Worm (Caenorhabditis elegans) whole organism, mixed stage, embryonic: ENCODE measurements around the gene F13H10.9.
A peak's percentile ranks its signal among the peaks of the same experiment; 100 is the strongest.

Source experiments
- M03D4.4 ChIP-seq: sonication (generic microtip); optimal IDR thresholded peaks from 2 replicates; lab custom pipeline; 2017; ENCODE audit warnings: mild to moderate bottlenecking, missing genetic modification characterization, missing compliant biosample characterization
- bed-3 ChIP-seq: fragments of 200-800 bp; sonication (Bioruptor generic); optimal IDR thresholded peaks from 3 replicates; lab custom pipeline; 2018; ENCODE audit warnings: mild to moderate bottlenecking, missing genetic modification characterization, moderate library complexity, missing compliant biosample characterization
- ceh-39 ChIP-seq: fragments of 150-350 bp; optimal IDR thresholded peaks from 2 replicates; lab custom pipeline; 2014; ENCODE audit warnings: missing biosample characterization, missing genetic modification characterization
- ceh-43 ChIP-seq: fragments of 200-800 bp; sonication (Bioruptor generic); optimal IDR thresholded peaks from 2 replicates; lab custom pipeline; 2018; ENCODE audit warnings: mild to moderate bottlenecking, missing genetic modification characterization, moderate library complexity, missing compliant biosample characterization
- ces-1 ChIP-seq: fragments of 150-350 bp; optimal IDR thresholded peaks from 2 replicates; lab custom pipeline; 2014; ENCODE audit warnings: missing biosample characterization, missing genetic modification reagents, missing genetic modification characterization
- cnd-1 ChIP-seq: fragments of 200-800 bp; sonication (Bioruptor generic); optimal IDR thresholded peaks from 2 replicates; lab custom pipeline; 2018; ENCODE audit warnings: mild to moderate bottlenecking, missing genetic modification characterization, missing compliant biosample characterization
- drap-1 ChIP-seq: fragments of 200-800 bp; sonication (Bioruptor generic); optimal IDR thresholded peaks from 3 replicates; lab custom pipeline; 2018; ENCODE audit warnings: mild to moderate bottlenecking, missing genetic modification characterization, missing compliant biosample characterization
- elt-3 ChIP-seq: fragments of 150-350 bp; optimal IDR thresholded peaks from 2 replicates; lab custom pipeline; 2014; ENCODE audit warnings: missing biosample characterization, missing genetic modification characterization
- ham-2 ChIP-seq: fragments of 200-800 bp; sonication (Bioruptor generic); optimal IDR thresholded peaks from 2 replicates; lab custom pipeline; 2018; ENCODE audit warnings: mild to moderate bottlenecking, missing genetic modification characterization, missing compliant biosample characterization
- hlh-1 ChIP-seq: fragments of 150-350 bp; optimal IDR thresholded peaks from 2 replicates; lab custom pipeline; 2014; ENCODE audit warnings: missing biosample characterization, missing genetic modification reagents, missing genetic modification characterization
- lin-13 ChIP-seq: fragments of 150-350 bp; optimal IDR thresholded peaks from 2 replicates; lab custom pipeline; 2014; ENCODE audit warnings: missing biosample characterization, missing genetic modification characterization
- lin-32 ChIP-seq: fragments of 200-800 bp; sonication (Bioruptor generic); optimal IDR thresholded peaks from 2 replicates; lab custom pipeline; 2018; ENCODE audit warnings: mild to moderate bottlenecking, missing genetic modification characterization, missing compliant biosample characterization
- mab-5 ChIP-seq: fragments of 150-350 bp; optimal IDR thresholded peaks from 2 replicates; lab custom pipeline; 2014; ENCODE audit warnings: missing biosample characterization, missing genetic modification characterization
- nhr-2 ChIP-seq: fragments of 150-350 bp; optimal IDR thresholded peaks from 2 replicates; lab custom pipeline; 2014; ENCODE audit warnings: missing biosample characterization, missing genetic modification characterization
- nhr-237 ChIP-seq: fragments of 150-350 bp; optimal IDR thresholded peaks from 2 replicates; lab custom pipeline; 2014; ENCODE audit warnings: missing biosample characterization, missing genetic modification characterization
- nhr-28 ChIP-seq: fragments of 150-350 bp; optimal IDR thresholded peaks from 2 replicates; lab custom pipeline; 2014; ENCODE audit warnings: missing biosample characterization, missing genetic modification characterization
- nhr-76 ChIP-seq: sonication (generic microtip); optimal IDR thresholded peaks from 2 replicates; lab custom pipeline; 2017; ENCODE audit warnings: missing biosample characterization, missing genetic modification characterization
- pha-4 ChIP-seq: fragments of 150-350 bp; optimal IDR thresholded peaks from 2 replicates; lab custom pipeline; 2018; ENCODE audit warnings: missing biosample characterization, missing genetic modification reagents, missing genetic modification characterization
- snpc-4 ChIP-seq: fragments of 150-350 bp; optimal IDR thresholded peaks from 2 replicates; lab custom pipeline; 2014; ENCODE audit warnings: missing biosample characterization, missing genetic modification characterization
- sptf-1 ChIP-seq: sonication (generic microtip); optimal IDR thresholded peaks from 2 replicates; lab custom pipeline; 2017; ENCODE audit warnings: mild to moderate bottlenecking, missing genetic modification characterization, moderate library complexity, missing compliant biosample characterization
- unc-39 ChIP-seq: fragments of 150-350 bp; optimal IDR thresholded peaks from 2 replicates; lab custom pipeline; 2014; ENCODE audit warnings: missing biosample characterization, missing genetic modification characterization
- unc-62 ChIP-seq: fragments of 150-350 bp; optimal IDR thresholded peaks from 2 replicates; lab custom pipeline; 2014; ENCODE audit warnings: missing biosample characterization, missing genetic modification reagents, missing genetic modification characterization
- zip-8 ChIP-seq: fragments of 150-350 bp; optimal IDR thresholded peaks from 2 replicates; lab custom pipeline; 2014; ENCODE audit warnings: missing biosample characterization, missing genetic modification characterization
- ztf-11 ChIP-seq: fragments of 150-350 bp; optimal IDR thresholded peaks from 2 replicates; lab custom pipeline; 2014; ENCODE audit warnings: missing biosample characterization, missing genetic modification characterization

The F13H10.9 gene

ce11 chrIV:11038218-11038617, 36.5 kb downstream of the F13H10.9 start:
- TF ChIP-seq M03D4.4 (tag; lab: Kevin White, UChicago) (no peak), nhr-2 (tag; lab: Kevin White, UChicago) (no peak), ceh-39 (no peak), drap-1 (no peak), ztf-11 (tag; lab: Kevin White, UChicago) (no peak), nhr-28 (tag; lab: Kevin White, UChicago) (no peak), sptf-1 (tag; lab: Kevin White, UChicago) (no peak), zip-8 (tag; lab: Kevin White, UChicago) (no peak), hlh-1 (tag; lab: Kevin White, UChicago) (no peak)

- TF ChIP-seq lin-13 (tag; lab: Kevin White, UChicago): no peak
Observed at ce11 chrIV:11038618-11038664, 36.7 kb downstream of the F13H10.9 start, which contains the start of gene kdin-1. kdin-1 (plus strand) TSS chrIV:11038655.

ce11 chrIV:11038665-11039064, 37.0 kb downstream of the F13H10.9 start:
- peak; percentile 7 for TF ChIP-seq hlh-1 (tag; lab: Kevin White, UChicago)
- no peak for TF ChIP-seq lin-32 (GFP tag; lab: Kevin White, UChicago)
- no peak for TF ChIP-seq drap-1
- no peak for TF ChIP-seq pha-4
- peak; percentile 13 for TF ChIP-seq ces-1 (GFP tag; lab: Kevin White, UChicago)
- TF ChIP-seq mab-5: no peak
- TF ChIP-seq unc-39: no peak
- TF ChIP-seq nhr-237 (tag; lab: Kevin White, UChicago): no peak
- TF ChIP-seq ham-2 (GFP tag; lab: Kevin White, UChicago): peak; percentile 20
- no peak for TF ChIP-seq bed-3 (GFP tag; lab: Kevin White, UChicago)
- TF ChIP-seq unc-62: no peak

ce11 chrIV:11044377-11044776, 42.7 kb downstream of the F13H10.9 start:
- TF ChIP-seq nhr-28 (tag; lab: Kevin White, UChicago) (no peak), nhr-76 (tag; lab: Kevin White, UChicago) (no peak)

- TF ChIP-seq unc-39 (no peak), ces-1 (GFP tag; lab: Kevin White, UChicago) (peak; percentile 79), cnd-1 (tag; lab: Kevin White, UChicago) (peak; percentile 18)
Observed at ce11 chrIV:11048871-11049270, 47.2 kb downstream of the F13H10.9 start, which contains the start of gene F36H1.11. F36H1.11 (plus strand) TSS chrIV:11049171.

- no peak for TF ChIP-seq M03D4.4 (tag; lab: Kevin White, UChicago)
- no peak for TF ChIP-seq ceh-43 (GFP tag; lab: Kevin White, UChicago)
- TF ChIP-seq zip-8 (tag; lab: Kevin White, UChicago): no peak
Observed at ce11 chrIV:11049806-11050205, 48.1 kb downstream of the F13H10.9 start, which contains the start of gene F36H1.3. F36H1.3 (plus strand) TSS chrIV:11050128.

ce11 chrIV:11051963-11052362, 50.2 kb downstream of the F13H10.9 start:
- TF ChIP-seq nhr-76 (tag; lab: Kevin White, UChicago) (no peak), ztf-11 (tag; lab: Kevin White, UChicago) (no peak), snpc-4 (tag; lab: Kevin White, UChicago) (no peak), mab-5 (no peak), unc-62 (no peak), elt-3 (tag; lab: Kevin White, UChicago) (no peak), ceh-39 (no peak)
